Worm (Caenorhabditis elegans) whole organism, L2 larva: Measurements from ENCODE around the gene aly-1.

Source experiments
- lin-13 ChIP-seq: fragments of 150-350 bp; optimal IDR thresholded peaks from 2 replicates; lab custom pipeline; 2014; ENCODE audit warnings: missing biosample characterization, missing genetic modification reagents, missing genetic modification characterization
- lsy-2 ChIP-seq, 2 experiments: fragments of 150-350 bp in 1 of 2; sonication (generic microtip) in 1 of 2; optimal IDR thresholded peaks; 2 replicates each; lab custom pipeline; 2014 to 2017; ENCODE audit warnings: missing biosample characterization in 2 of 2, missing genetic modification characterization in 2 of 2
- nhr-12 ChIP-seq: fragments of 150-350 bp; optimal IDR thresholded peaks from 2 replicates; lab custom pipeline; 2014; ENCODE audit warnings: missing biosample characterization, missing genetic modification characterization

- TF ChIP-seq nhr-12 (tag; lab: Kevin White, UChicago) (no peak), lin-13 (GFP tag; lab: Kevin White, UChicago) (no peak), lsy-2 (tag; optimal IDR thresholded peaks at IDR 0.05; lab: Kevin White, UChicago) (no peak)
Observed at ce11 chrIV:9130605-9131004, 21.9 kb downstream of the aly-1 start.
